Fruit fly (Drosophila melanogaster) whole organism, prepupa: ENCODE results near the gene CG17127.

Experiments
- Blimp-1 ChIP-seq: fragments of 200-800 bp; sonication (Bioruptor generic); optimal IDR thresholded peaks from 3 replicates; lab custom pipeline; 2017; ENCODE audit warnings: missing biosample characterization, missing genetic modification characterization, mild to moderate bottlenecking, moderate library complexity, missing genetic modification reagents
- CG10631 ChIP-seq: fragments of 200-800 bp; sonication (Bioruptor generic); optimal IDR thresholded peaks from 2 replicates; lab custom pipeline; 2016; ENCODE audit warnings: missing biosample characterization, missing genetic modification characterization
- CG11294 ChIP-seq: fragments of 200-800 bp; sonication (Bioruptor generic); IDR thresholded peaks from 2 replicates; pipeline ENCODE4 v1.3.6; 2022; ENCODE audit warnings: missing biosample characterization, missing genetic modification characterization
- CG11762 ChIP-seq: fragments of 200-800 bp; sonication (Bioruptor generic); optimal IDR thresholded peaks from 3 replicates; lab custom pipeline; 2016; ENCODE audit warnings: missing biosample characterization, missing genetic modification characterization; ENCODE audit not compliant: insufficient read depth
- CG1621 ChIP-seq: fragments of 200-800 bp; sonication (Bioruptor generic); optimal IDR thresholded peaks from 3 replicates; lab custom pipeline; 2018; ENCODE audit warnings: missing biosample characterization, mild to moderate bottlenecking, missing genetic modification characterization
- CG16779 ChIP-seq: fragments of 200-800 bp; sonication (Bioruptor generic); optimal IDR thresholded peaks from 3 replicates; lab custom pipeline; 2017; ENCODE audit warnings: missing biosample characterization, mild to moderate bottlenecking, missing genetic modification characterization
- CG3032 ChIP-seq: fragments of 200-800 bp; optimal IDR thresholded peaks from 2 replicates; lab custom pipeline; 2019; ENCODE audit warnings: missing biosample characterization, mild to moderate bottlenecking, missing genetic modification characterization, moderate library complexity
- CG31627 ChIP-seq: fragments of 200-800 bp; sonication (Bioruptor generic); optimal IDR thresholded peaks from 3 replicates; lab custom pipeline; 2016; ENCODE audit warnings: missing biosample characterization, missing genetic modification characterization
- CG32006 ChIP-seq: fragments of 200-800 bp; sonication (Bioruptor generic); optimal IDR thresholded peaks from 3 replicates; lab custom pipeline; 2017; ENCODE audit warnings: missing biosample characterization, mild to moderate bottlenecking, missing genetic modification characterization
- CG34406 ChIP-seq: fragments of 200-800 bp; sonication (Bioruptor generic); optimal IDR thresholded peaks from 3 replicates; lab custom pipeline; 2016; ENCODE audit warnings: missing biosample characterization, missing genetic modification characterization
- CG4318 ChIP-seq: fragments of 200-800 bp; sonication (Bioruptor generic); optimal IDR thresholded peaks from 3 replicates; lab custom pipeline; 2017; ENCODE audit warnings: missing biosample characterization, mild to moderate bottlenecking, missing genetic modification characterization
- CG6163 ChIP-seq: fragments of 200-800 bp; sonication (Bioruptor generic); IDR thresholded peaks from 3 replicates; pipeline ENCODE4 v1.3.6; 2022; ENCODE audit warnings: missing biosample characterization, missing genetic modification characterization
- CG6792 ChIP-seq: fragments of 200-800 bp; sonication (Bioruptor generic); optimal IDR thresholded peaks from 3 replicates; lab custom pipeline; 2016; ENCODE audit warnings: missing biosample characterization, missing genetic modification characterization
- CG6808 ChIP-seq: fragments of 200-800 bp; sonication (Bioruptor generic); optimal IDR thresholded peaks from 3 replicates; lab custom pipeline; 2017; ENCODE audit warnings: missing biosample characterization, missing genetic modification characterization, mild to moderate bottlenecking, moderate library complexity, missing genetic modification reagents
- CG6854 ChIP-seq: fragments of 200-800 bp; sonication (Bioruptor generic); optimal IDR thresholded peaks from 2 replicates; lab custom pipeline; 2017; ENCODE audit warnings: missing biosample characterization, mild to moderate bottlenecking, missing genetic modification characterization
- CG7368 ChIP-seq: fragments of 200-800 bp; sonication (Bioruptor generic); optimal IDR thresholded peaks from 3 replicates; lab custom pipeline; 2016; ENCODE audit warnings: missing biosample characterization, missing genetic modification characterization
- CG8119 ChIP-seq: fragments of 200-800 bp; sonication (Bioruptor generic); IDR thresholded peaks from 3 replicates; pipeline ENCODE4 v1.3.6; 2022; ENCODE audit warnings: missing biosample characterization, missing genetic modification characterization
- CG8319 ChIP-seq: fragments of 200-800 bp; sonication (Bioruptor generic); optimal IDR thresholded peaks from 3 replicates; lab custom pipeline; 2016; ENCODE audit warnings: missing biosample characterization, missing genetic modification characterization
- Eip75B ChIP-seq: fragments of 200-800 bp; sonication (Bioruptor generic); optimal IDR thresholded peaks from 3 replicates; lab custom pipeline; 2016; ENCODE audit warnings: missing biosample characterization, missing genetic modification characterization
- Eip78C ChIP-seq: fragments of 200-800 bp; sonication (Bioruptor generic); peaks from one replicate; lab custom pipeline; 2016; ENCODE audit warnings: missing biosample characterization, missing genetic modification characterization
- Eip93F ChIP-seq: fragments of 200-800 bp; sonication (Bioruptor generic); optimal IDR thresholded peaks from 2 replicates; lab custom pipeline; 2016; ENCODE audit warnings: missing biosample characterization, mild to moderate bottlenecking, missing genetic modification characterization
- Ets21C ChIP-seq: fragments of 200-800 bp; sonication (Bioruptor generic); optimal IDR thresholded peaks from 3 replicates; lab custom pipeline; 2016; ENCODE audit warnings: missing biosample characterization, missing genetic modification characterization
- Ets96B ChIP-seq: fragments of 200-800 bp; optimal IDR thresholded peaks from 2 replicates; lab custom pipeline; 2019; ENCODE audit warnings: missing biosample characterization, mild to moderate bottlenecking, missing genetic modification characterization, moderate library complexity
- Hr38 ChIP-seq: sonication (Bioruptor generic); optimal IDR thresholded peaks from 2 replicates; lab custom pipeline; 2016; ENCODE audit warnings: missing biosample characterization, missing genetic modification characterization
- Hr39 ChIP-seq: fragments of 200-800 bp; sonication (Bioruptor generic); optimal IDR thresholded peaks from 2 replicates; lab custom pipeline; 2016; ENCODE audit warnings: missing biosample characterization, missing genetic modification characterization
- Hr4 ChIP-seq: fragments of 200-800 bp; sonication (Bioruptor generic); optimal IDR thresholded peaks from 3 replicates; lab custom pipeline; 2016; ENCODE audit warnings: missing biosample characterization, missing genetic modification characterization
- Lpt ChIP-seq: fragments of 200-800 bp; sonication (Bioruptor generic); optimal IDR thresholded peaks from 3 replicates; lab custom pipeline; 2016; ENCODE audit warnings: missing biosample characterization, missing genetic modification characterization
- Met ChIP-seq: fragments of 200-800 bp; sonication (Bioruptor generic); optimal IDR thresholded peaks from 3 replicates; lab custom pipeline; 2016; ENCODE audit warnings: missing biosample characterization, missing genetic modification characterization
- OdsH ChIP-seq: fragments of 200-800 bp; sonication (Bioruptor generic); optimal IDR thresholded peaks from 3 replicates; lab custom pipeline; 2016; ENCODE audit warnings: missing biosample characterization, missing genetic modification characterization
- Sox102F ChIP-seq: fragments of 200-800 bp; sonication (Bioruptor generic); optimal IDR thresholded peaks from 2 replicates; lab custom pipeline; 2016; ENCODE audit warnings: missing biosample characterization, mild to moderate bottlenecking, missing genetic modification characterization
- achi ChIP-seq: fragments of 200-800 bp; sonication (Bioruptor generic); optimal IDR thresholded peaks from 3 replicates; lab custom pipeline; 2016; ENCODE audit warnings: missing biosample characterization, missing genetic modification characterization
- cyc ChIP-seq: fragments of 200-800 bp; sonication (Bioruptor generic); optimal IDR thresholded peaks from 3 replicates; lab custom pipeline; 2016; ENCODE audit warnings: missing biosample characterization, missing genetic modification characterization
- dac ChIP-seq: fragments of 200-800 bp; sonication (Bioruptor generic); optimal IDR thresholded peaks from 2 replicates; lab custom pipeline; 2017; ENCODE audit warnings: missing biosample characterization, mild to moderate bottlenecking, missing genetic modification characterization
- dsx ChIP-seq: fragments of 200-800 bp; optimal IDR thresholded peaks from 3 replicates; lab custom pipeline; 2019; ENCODE audit warnings: missing biosample characterization, mild to moderate bottlenecking, missing genetic modification characterization, moderate library complexity; ENCODE audit not compliant: poor library complexity, severe bottlenecking
- eg ChIP-seq: fragments of 200-800 bp; sonication (Bioruptor generic); IDR thresholded peaks from 3 replicates; pipeline ENCODE4 v1.3.6; 2022; ENCODE audit warnings: missing biosample characterization, missing genetic modification characterization
- fd59A ChIP-seq: fragments of 200-800 bp; sonication (Bioruptor generic); optimal IDR thresholded peaks from 2 replicates; lab custom pipeline; 2017; ENCODE audit warnings: missing biosample characterization, mild to moderate bottlenecking, missing genetic modification characterization, missing genetic modification reagents
- fd85E ChIP-seq: fragments of 200-800 bp; sonication (Bioruptor generic); optimal IDR thresholded peaks from 3 replicates; lab custom pipeline; 2016; ENCODE audit warnings: missing biosample characterization, missing genetic modification characterization
- lz ChIP-seq: fragments of 200-800 bp; sonication (Bioruptor generic); optimal IDR thresholded peaks from 3 replicates; lab custom pipeline; 2016; ENCODE audit warnings: missing biosample characterization, missing genetic modification characterization
- net ChIP-seq: fragments of 200-800 bp; sonication (Bioruptor generic); optimal IDR thresholded peaks from 3 replicates; lab custom pipeline; 2016; ENCODE audit warnings: missing biosample characterization, missing genetic modification characterization
- pdm3 ChIP-seq: fragments of 200-800 bp; sonication (Bioruptor generic); optimal IDR thresholded peaks from 3 replicates; lab custom pipeline; 2016; ENCODE audit warnings: missing biosample characterization, missing genetic modification characterization
- salr ChIP-seq, 2 experiments: fragments of 200-800 bp; sonication (Bioruptor generic); optimal IDR thresholded peaks; 3 replicates each; lab custom pipeline; 2016 to 2018; ENCODE audit warnings: missing biosample characterization in 2 of 2, missing genetic modification characterization in 2 of 2, mild to moderate bottlenecking in 1 of 2
- spab ChIP-seq: fragments of 200-800 bp; sonication (Bioruptor generic); optimal IDR thresholded peaks from 2 replicates; lab custom pipeline; 2017; ENCODE audit warnings: missing biosample characterization, mild to moderate bottlenecking, missing genetic modification characterization, missing genetic modification reagents
- svp ChIP-seq: fragments of 200-800 bp; sonication (Bioruptor generic); peaks from one replicate; lab custom pipeline; 2016; ENCODE audit warnings: missing biosample characterization, missing genetic modification characterization
- vri ChIP-seq: fragments of 200-800 bp; sonication (Bioruptor generic); optimal IDR thresholded peaks from 3 replicates; lab custom pipeline; 2016; ENCODE audit warnings: missing biosample characterization, mild to moderate bottlenecking, missing genetic modification characterization

Gene CG17127

dm6 chr2L:10735923-10736322, 34.7 kb upstream of the CG17127 start, which contains the start of gene Nup107:
TSS of gene Nup107 (minus strand) at chr2L:10736071.
- TF ChIP-seq spab (GFP tag; lab: Kevin White, UChicago) (no peak), Ets96B (tag; lab: Kevin White, UChicago) (no peak), Eip93F (GFP tag; lab: Kevin White, UChicago) (no peak), CG7368 (GFP tag; lab: Kevin White, UChicago) (no peak), Lpt (no peak), CG3032 (tag; lab: Kevin White, UChicago) (peak; percentile 19), svp (GFP tag; lab: Kevin White, UChicago) (no peak), vri (no peak), dac (GFP tag; lab: Kevin White, UChicago) (no peak), CG32006 (GFP tag; lab: Kevin White, UChicago) (no peak), CG1621 (no peak), Ets21C (GFP tag; lab: Kevin White, UChicago) (no peak), Blimp-1 (GFP tag; lab: Kevin White, UChicago) (no peak), CG4318 (GFP tag; lab: Kevin White, UChicago) (no peak), Hr4 (GFP tag; lab: Kevin White, UChicago) (peak; percentile 11), Met (GFP tag; lab: Kevin White, UChicago) (no peak), CG11762 (GFP tag; lab: Kevin White, UChicago) (no peak), CG6854 (GFP tag; lab: Kevin White, UChicago) (no peak), CG8319 (GFP tag; lab: Kevin White, UChicago) (no peak), CG11294 (GFP tag; lab: Robert Waterston, UW) (no peak), Eip78C (GFP tag; lab: Kevin White, UChicago) (peak; percentile 52), eg (GFP tag; lab: Robert Waterston, UW) (no peak), lz (GFP tag; lab: Kevin White, UChicago) (peak; percentile 7), salr (GFP tag; optimal IDR thresholded peaks at IDR 0.05; lab: Kevin White, UChicago) (no peak), dsx (GFP tag; lab: Kevin White, UChicago) (no peak), fd59A (GFP tag; lab: Kevin White, UChicago) (no peak), CG6808 (no peak), Hr38 (GFP tag; lab: Kevin White, UChicago) (no peak), OdsH (GFP tag; lab: Kevin White, UChicago) (no peak), CG10631 (no peak), CG31627 (GFP tag; lab: Kevin White, UChicago) (peak; percentile 1), pdm3 (no peak), Hr39 (GFP tag; lab: Kevin White, UChicago) (no peak), CG6792 (GFP tag; lab: Kevin White, UChicago) (no peak), Sox102F (no peak), achi (GFP tag; lab: Kevin White, UChicago) (no peak), cyc (peak; percentile 10), Eip75B (GFP tag; lab: Kevin White, UChicago) (no peak), CG16779 (no peak), CG6163 (GFP tag; lab: Robert Waterston, UW) (0 out of 3 replicates have a peak, but pooled peaks have one; percentile 11), CG34406 (no peak), CG8119 (GFP tag; lab: Robert Waterston, UW) (no peak), fd85E (GFP tag; lab: Kevin White, UChicago) (no peak), net (GFP tag; lab: Kevin White, UChicago) (no peak)
